Fruit fly (Drosophila melanogaster): ENCODE results near the gene Rnf11.

Rnf11 gene

DNA sequence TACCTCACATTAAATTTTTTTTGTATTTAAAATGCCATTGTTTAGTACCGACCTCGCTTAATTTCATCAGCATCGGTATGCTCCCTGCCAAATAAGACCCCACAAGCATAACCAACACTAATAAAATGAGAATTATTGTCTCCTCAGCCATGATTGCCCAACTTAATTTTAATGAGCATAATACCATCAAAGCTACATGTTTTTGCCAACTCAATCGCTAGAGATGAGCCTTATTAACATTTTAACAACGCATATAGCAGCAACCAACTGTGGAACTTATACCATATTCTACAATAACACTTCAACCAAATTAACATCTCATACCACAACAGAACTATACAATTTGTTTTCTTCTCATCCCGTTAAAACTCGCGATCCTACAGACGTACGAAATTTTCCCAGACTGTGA, 1.0 kb upstream of the Rnf11 start, which contains the start of gene Zip102B (continued):
- TF ChIP-seq CG11456 (GFP tag; IDR thresholded peaks at IDR 0.05): no peak
- TF ChIP-seq Eip74EF (GFP tag; optimal IDR thresholded peaks at IDR 0.05): peak in 1 of 2 experiments; percentile 38
- no peak for TF ChIP-seq fd102C (GFP tag; optimal IDR thresholded peaks at IDR 0.05)
- no peak for TF ChIP-seq CG3838 (GFP tag; optimal IDR thresholded peaks at IDR 0.05)
- no peak for TF ChIP-seq CG14014 (GFP tag; IDR thresholded peaks at IDR 0.05)
- TF ChIP-seq H2.0 (GFP tag; IDR thresholded peaks at IDR 0.05): no peak
- TF ChIP-seq ci (GFP tag; IDR thresholded peaks at IDR 0.05): no peak
- no peak for TF ChIP-seq CG8478 (optimal IDR thresholded peaks at IDR 0.05)
- peak; percentile 98 for TF ChIP-seq ssp (GFP tag; IDR thresholded peaks at IDR 0.05)
- TF ChIP-seq CG1024 (GFP tag; IDR thresholded peaks at IDR 0.05): peak; percentile 97
- TF ChIP-seq CG7928 (GFP tag; optimal IDR thresholded peaks at IDR 0.05): no peak
- TF ChIP-seq CG2712 (tag; optimal IDR thresholded peaks at IDR 0.05): peak; percentile 5
- TF ChIP-seq sens-2 (GFP tag; IDR thresholded peaks at IDR 0.05): no peak
- TF ChIP-seq Lhr (GFP tag; optimal IDR thresholded peaks at IDR 0.05): no peak
- TF ChIP-seq CG4707 (GFP tag; optimal IDR thresholded peaks at IDR 0.05): no peak
- no peak for TF ChIP-seq zen2 (GFP tag; IDR thresholded peaks at IDR 0.05; ENCODE audit: partially characterized antibody)
- no peak for TF ChIP-seq run (tag; optimal IDR thresholded peaks at IDR 0.05)
- no peak for TF ChIP-seq tup (GFP tag; optimal IDR thresholded peaks at IDR 0.05)
- no peak for TF ChIP-seq CG8281 (tag; optimal IDR thresholded peaks at IDR 0.05)
- no peak for TF ChIP-seq fd3F (GFP tag; optimal IDR thresholded peaks at IDR 0.05)
- TF ChIP-seq Sry-δ (GFP tag; optimal IDR thresholded peaks at IDR 0.05): peak; percentile 75
- TF ChIP-seq CG11247 (GFP tag; IDR thresholded peaks at IDR 0.05): no peak
- no peak for TF ChIP-seq CG11696 (GFP tag; IDR thresholded peaks at IDR 0.05)
- TF ChIP-seq CG10979 (tag; optimal IDR thresholded peaks at IDR 0.05): no peak
- no peak for TF ChIP-seq Ada2b (GFP tag; IDR thresholded peaks at IDR 0.05)
- no peak for TF ChIP-seq CG12299 (tag; optimal IDR thresholded peaks at IDR 0.05)
- no peak for TF ChIP-seq CG12391 (tag; optimal IDR thresholded peaks at IDR 0.05)
- no peak for TF ChIP-seq Myb (GFP tag; optimal IDR thresholded peaks at IDR 0.05)
- no peak for TF ChIP-seq CG4328 (GFP tag; optimal IDR thresholded peaks at IDR 0.05)
- no peak for TF ChIP-seq Sin3A (optimal IDR thresholded peaks at IDR 0.05)
- TF ChIP-seq tna (GFP tag; IDR thresholded peaks at IDR 0.05; ENCODE audit: partially characterized antibody): no peak
- no peak for TF ChIP-seq fru (optimal IDR thresholded peaks at IDR 0.05)
- TF ChIP-seq CG8290 (GFP tag; optimal IDR thresholded peaks at IDR 0.05): no peak
- peak in 1 of 2 experiments; percentile 49 for TF ChIP-seq CG8290 (tag; optimal IDR thresholded peaks at IDR 0.05)
- no peak for TF ChIP-seq CG6254 (GFP tag; optimal IDR thresholded peaks at IDR 0.05)
- TF ChIP-seq CG12659 (GFP tag; optimal IDR thresholded peaks at IDR 0.05): peak; percentile 73
- no peak for TF ChIP-seq pum (GFP tag; optimal IDR thresholded peaks at IDR 0.05)
- no peak for TF ChIP-seq dysf (GFP tag; IDR thresholded peaks at IDR 0.05)
- no peak for TF ChIP-seq Spps (tag; optimal IDR thresholded peaks at IDR 0.05)
- no peak for TF ChIP-seq peb (GFP tag; IDR thresholded peaks at IDR 0.05)
- TF ChIP-seq CG13775 (GFP tag; optimal IDR thresholded peaks at IDR 0.05): no peak
- no peak for TF ChIP-seq E2f2 (GFP tag; IDR thresholded peaks at IDR 0.05)
- no peak for TF ChIP-seq jigr1 (GFP tag; IDR thresholded peaks at IDR 0.05)
- no peak for TF ChIP-seq Bteb2 (GFP tag; optimal IDR thresholded peaks at IDR 0.05)
- no peak for TF ChIP-seq MBD-R2 (GFP tag; IDR thresholded peaks at IDR 0.05)
- no peak for TF ChIP-seq CG1792 (GFP tag; optimal IDR thresholded peaks at IDR 0.05)
- TF ChIP-seq Drgx (GFP tag; IDR thresholded peaks at IDR 0.05): no peak
- no peak for TF ChIP-seq Side (GFP tag; optimal IDR thresholded peaks at IDR 0.05)
- no peak for TF ChIP-seq CG3726 (GFP tag; IDR thresholded peaks at IDR 0.05)
- TF ChIP-seq chn (GFP tag; optimal IDR thresholded peaks at IDR 0.05): no peak
- TF ChIP-seq Mad (GFP tag; optimal IDR thresholded peaks at IDR 0.05): no peak
- TF ChIP-seq aop (GFP tag; IDR thresholded peaks at IDR 0.05): no peak
- TF ChIP-seq Neu2 (GFP tag; optimal IDR thresholded peaks at IDR 0.05; ENCODE audit: borderline replicate concordance): no peak
- no peak for TF ChIP-seq abd-A (tag; optimal IDR thresholded peaks at IDR 0.05)
